Worm (Caenorhabditis elegans) whole organism, mixed stage, embryonic: ENCODE measurements around the gene C35D6.13.

ENCODE experiments used
- M03D4.4 ChIP-seq: sonication (generic microtip); optimal IDR thresholded peaks from 2 replicates; lab custom pipeline; 2017; ENCODE audit warnings: mild to moderate bottlenecking, missing genetic modification characterization, missing compliant biosample characterization
- bed-3 ChIP-seq: fragments of 200-800 bp; sonication (Bioruptor generic); optimal IDR thresholded peaks from 3 replicates; lab custom pipeline; 2018; ENCODE audit warnings: mild to moderate bottlenecking, missing genetic modification characterization, moderate library complexity, missing compliant biosample characterization
- blmp-1 ChIP-seq: fragments of 150-350 bp; optimal IDR thresholded peaks from 2 replicates; lab custom pipeline; 2014; ENCODE audit warnings: missing biosample characterization, missing genetic modification characterization
- ceh-39 ChIP-seq: fragments of 150-350 bp; optimal IDR thresholded peaks from 2 replicates; lab custom pipeline; 2014; ENCODE audit warnings: missing biosample characterization, missing genetic modification characterization
- ceh-43 ChIP-seq: fragments of 200-800 bp; sonication (Bioruptor generic); optimal IDR thresholded peaks from 2 replicates; lab custom pipeline; 2018; ENCODE audit warnings: mild to moderate bottlenecking, missing genetic modification characterization, moderate library complexity, missing compliant biosample characterization
- ceh-83 ChIP-seq: fragments of 200-800 bp; sonication (Bioruptor generic); optimal IDR thresholded peaks from 2 replicates; lab custom pipeline; 2018; ENCODE audit warnings: mild to moderate bottlenecking, missing genetic modification characterization, missing compliant biosample characterization
- ces-1 ChIP-seq: fragments of 150-350 bp; optimal IDR thresholded peaks from 2 replicates; lab custom pipeline; 2014; ENCODE audit warnings: missing biosample characterization, missing genetic modification reagents, missing genetic modification characterization
- cnd-1 ChIP-seq: fragments of 200-800 bp; sonication (Bioruptor generic); optimal IDR thresholded peaks from 2 replicates; lab custom pipeline; 2018; ENCODE audit warnings: mild to moderate bottlenecking, missing genetic modification characterization, missing compliant biosample characterization
- drap-1 ChIP-seq: fragments of 200-800 bp; sonication (Bioruptor generic); optimal IDR thresholded peaks from 3 replicates; lab custom pipeline; 2018; ENCODE audit warnings: mild to moderate bottlenecking, missing genetic modification characterization, missing compliant biosample characterization
- elt-1 ChIP-seq: sonication (generic microtip); optimal IDR thresholded peaks from 2 replicates; lab custom pipeline; 2017; ENCODE audit warnings: missing genetic modification characterization, mild to moderate bottlenecking, missing compliant biosample characterization, antibody characterized with exemption, moderate library complexity, borderline replicate concordance; ENCODE audit not compliant: insufficient read depth
- elt-3 ChIP-seq: fragments of 150-350 bp; optimal IDR thresholded peaks from 2 replicates; lab custom pipeline; 2014; ENCODE audit warnings: missing biosample characterization, missing genetic modification characterization
- flh-1 ChIP-seq: fragments of 200-800 bp; sonication (Bioruptor generic); optimal IDR thresholded peaks from 2 replicates; lab custom pipeline; 2018; ENCODE audit warnings: mild to moderate bottlenecking, missing genetic modification characterization, moderate library complexity, missing compliant biosample characterization
- ham-2 ChIP-seq: fragments of 200-800 bp; sonication (Bioruptor generic); optimal IDR thresholded peaks from 2 replicates; lab custom pipeline; 2018; ENCODE audit warnings: mild to moderate bottlenecking, missing genetic modification characterization, missing compliant biosample characterization
- hlh-1 ChIP-seq: fragments of 150-350 bp; optimal IDR thresholded peaks from 2 replicates; lab custom pipeline; 2014; ENCODE audit warnings: missing biosample characterization, missing genetic modification reagents, missing genetic modification characterization
- lin-13 ChIP-seq: fragments of 150-350 bp; optimal IDR thresholded peaks from 2 replicates; lab custom pipeline; 2014; ENCODE audit warnings: missing biosample characterization, missing genetic modification characterization
- lin-32 ChIP-seq: fragments of 200-800 bp; sonication (Bioruptor generic); optimal IDR thresholded peaks from 2 replicates; lab custom pipeline; 2018; ENCODE audit warnings: mild to moderate bottlenecking, missing genetic modification characterization, missing compliant biosample characterization
- lsy-2 ChIP-seq: fragments of 150-350 bp; optimal IDR thresholded peaks from 2 replicates; lab custom pipeline; 2014; ENCODE audit warnings: missing biosample characterization, missing genetic modification characterization
- mab-5 ChIP-seq: fragments of 150-350 bp; optimal IDR thresholded peaks from 2 replicates; lab custom pipeline; 2014; ENCODE audit warnings: missing biosample characterization, missing genetic modification characterization
- mep-1 ChIP-seq: fragments of 150-350 bp; optimal IDR thresholded peaks from 2 replicates; lab custom pipeline; 2017; ENCODE audit warnings: missing biosample characterization, missing genetic modification reagents, missing genetic modification characterization, inconsistent platforms
- nhr-12 ChIP-seq: fragments of 150-350 bp; optimal IDR thresholded peaks from 2 replicates; lab custom pipeline; 2014; ENCODE audit warnings: missing biosample characterization, missing genetic modification characterization
- nhr-2 ChIP-seq: fragments of 150-350 bp; optimal IDR thresholded peaks from 2 replicates; lab custom pipeline; 2014; ENCODE audit warnings: missing biosample characterization, missing genetic modification characterization
- nhr-76 ChIP-seq: sonication (generic microtip); optimal IDR thresholded peaks from 2 replicates; lab custom pipeline; 2017; ENCODE audit warnings: missing biosample characterization, missing genetic modification characterization
- pha-4 ChIP-seq: fragments of 150-350 bp; optimal IDR thresholded peaks from 2 replicates; lab custom pipeline; 2018; ENCODE audit warnings: missing biosample characterization, missing genetic modification reagents, missing genetic modification characterization
- snpc-4 ChIP-seq: fragments of 150-350 bp; optimal IDR thresholded peaks from 2 replicates; lab custom pipeline; 2014; ENCODE audit warnings: missing biosample characterization, missing genetic modification characterization
- sptf-1 ChIP-seq: sonication (generic microtip); optimal IDR thresholded peaks from 2 replicates; lab custom pipeline; 2017; ENCODE audit warnings: mild to moderate bottlenecking, missing genetic modification characterization, moderate library complexity, missing compliant biosample characterization
- tbx-8 ChIP-seq: fragments of 200-800 bp; sonication (Bioruptor generic); optimal IDR thresholded peaks from 2 replicates; lab custom pipeline; 2018; ENCODE audit warnings: mild to moderate bottlenecking, missing genetic modification characterization, moderate library complexity, missing compliant biosample characterization
- unc-39 ChIP-seq: fragments of 150-350 bp; optimal IDR thresholded peaks from 2 replicates; lab custom pipeline; 2014; ENCODE audit warnings: missing biosample characterization, missing genetic modification characterization
- unc-62 ChIP-seq: fragments of 150-350 bp; optimal IDR thresholded peaks from 2 replicates; lab custom pipeline; 2014; ENCODE audit warnings: missing biosample characterization, missing genetic modification reagents, missing genetic modification characterization
- zip-8 ChIP-seq: fragments of 150-350 bp; optimal IDR thresholded peaks from 2 replicates; lab custom pipeline; 2014; ENCODE audit warnings: missing biosample characterization, missing genetic modification characterization
- ztf-11 ChIP-seq: fragments of 150-350 bp; optimal IDR thresholded peaks from 2 replicates; lab custom pipeline; 2014; ENCODE audit warnings: missing biosample characterization, missing genetic modification characterization

Gene C35D6.13

DNA sequence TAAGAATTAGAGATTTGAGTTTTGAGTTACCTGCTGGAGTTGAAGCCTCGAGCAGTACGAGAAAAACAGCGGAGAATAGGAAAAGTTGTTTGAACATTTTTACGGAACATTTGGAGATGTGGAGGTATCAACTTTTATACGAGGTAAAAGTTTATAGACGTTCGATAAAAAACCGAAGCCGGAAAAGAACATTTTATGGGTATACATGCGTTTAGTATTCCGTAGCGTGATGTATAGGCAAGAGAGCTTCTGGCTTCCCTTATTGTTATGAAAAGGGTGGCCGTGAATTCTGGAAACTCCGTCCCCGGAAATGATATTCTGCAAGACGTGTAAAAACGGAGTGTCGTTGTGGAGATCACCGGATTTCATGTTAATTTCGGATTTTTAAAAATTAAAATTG is 16.4 kb upstream of the C35D6.13 start, which contains the start of gene K03D3.5:
K03D3.5 (minus strand) TSS at position 101 of the 400 bp plus-strand sequence.
- TF ChIP-seq ztf-11 (tag; lab: Kevin White, UChicago) (no peak), nhr-76 (tag; lab: Kevin White, UChicago) (no peak), zip-8 (tag; lab: Kevin White, UChicago) (no peak), nhr-12 (tag; lab: Kevin White, UChicago) (no peak), lsy-2 (tag; lab: Kevin White, UChicago) (no peak), mab-5 (tag; lab: Kevin White, UChicago) (no peak), unc-39 (tag; lab: Kevin White, UChicago) (no peak)

ce11 chrIV:16320866-16321265 is 16.0 kb upstream of the C35D6.13 start, which contains the start of gene srz-61:
TSS of gene srz-61 (plus strand) at chrIV:16321166.
- TF ChIP-seq elt-3 (tag; lab: Kevin White, UChicago) (no peak), lin-13 (tag; lab: Kevin White, UChicago) (no peak), lsy-2 (tag; lab: Kevin White, UChicago) (no peak), ham-2 (GFP tag; lab: Kevin White, UChicago) (no peak)

DNA sequence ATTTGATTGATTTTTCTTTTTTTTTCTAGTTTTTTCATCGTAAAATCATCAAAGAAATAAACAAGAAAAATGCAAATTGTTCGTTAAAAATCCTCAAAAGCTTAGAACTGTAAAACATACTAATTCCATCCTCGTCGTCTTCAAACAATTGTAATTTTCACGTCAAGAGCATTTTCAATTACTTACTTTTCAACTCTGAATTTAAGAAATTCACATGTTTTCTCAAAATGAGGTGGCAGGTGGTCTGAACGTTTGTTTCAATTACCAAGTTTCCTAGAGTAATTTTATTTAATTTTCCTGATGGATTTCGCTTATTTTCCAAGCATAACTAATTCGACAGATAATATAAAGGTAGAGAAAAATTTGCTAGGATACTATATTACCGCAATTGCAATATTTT is 13.4 kb upstream of the C35D6.13 start, which contains the start of gene srz-104:
srz-104 (plus strand) TSS at position 301 of the 400 bp plus-strand sequence.
- TF ChIP-seq sptf-1 (tag; lab: Kevin White, UChicago) (no peak), ceh-43 (GFP tag; lab: Kevin White, UChicago) (no peak), mep-1 (tag; lab: Kevin White, UChicago) (no peak), mab-5 (tag; lab: Kevin White, UChicago) (no peak), ceh-39 (tag; lab: Kevin White, UChicago) (no peak), ham-2 (GFP tag; lab: Kevin White, UChicago) (no peak), ceh-83 (GFP tag; lab: Kevin White, UChicago) (no peak), ces-1 (GFP tag; lab: Kevin White, UChicago) (no peak), snpc-4 (no peak), nhr-2 (tag; lab: Kevin White, UChicago) (no peak), lin-32 (GFP tag; lab: Kevin White, UChicago) (no peak), ztf-11 (tag; lab: Kevin White, UChicago) (no peak), nhr-76 (tag; lab: Kevin White, UChicago) (no peak), cnd-1 (tag; lab: Kevin White, UChicago) (no peak)

DNA sequence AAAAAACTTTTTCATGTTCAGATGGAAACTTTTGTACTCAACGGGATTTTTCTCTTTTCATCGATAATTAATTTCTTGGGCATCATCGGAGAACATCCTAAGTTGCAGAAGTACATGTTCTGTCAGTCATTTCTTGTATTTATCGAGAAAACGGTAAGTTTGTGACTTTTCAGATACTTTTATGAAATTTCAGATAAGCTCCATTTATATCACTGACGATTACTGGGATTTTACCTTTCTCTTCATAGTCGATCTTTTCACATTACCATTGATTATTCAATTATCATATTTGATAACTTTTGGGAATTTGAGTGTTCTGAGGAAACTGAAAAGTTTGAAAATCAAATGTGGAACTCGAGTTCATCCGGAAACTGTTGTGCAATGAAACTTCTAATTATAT is 12.2 kb upstream of the C35D6.13 start, which contains the start of gene srz-105:
srz-105 (plus strand) TSS at position 301 of the 400 bp plus-strand sequence.
- TF ChIP-seq pha-4 (tag; lab: Kevin White, UChicago) (no peak), ztf-11 (tag; lab: Kevin White, UChicago) (no peak), ceh-39 (tag; lab: Kevin White, UChicago) (no peak), hlh-1 (tag; lab: Kevin White, UChicago) (no peak), bed-3 (GFP tag; lab: Kevin White, UChicago) (no peak), ceh-43 (GFP tag; lab: Kevin White, UChicago) (no peak), mep-1 (tag; lab: Kevin White, UChicago) (no peak), lin-13 (tag; lab: Kevin White, UChicago) (no peak), drap-1 (GFP tag; lab: Kevin White, UChicago) (no peak), zip-8 (tag; lab: Kevin White, UChicago) (no peak), flh-1 (GFP tag; lab: Kevin White, UChicago) (no peak), tbx-8 (GFP tag; lab: Kevin White, UChicago) (no peak), blmp-1 (tag; lab: Kevin White, UChicago) (no peak), M03D4.4 (tag; lab: Kevin White, UChicago) (no peak)
- TF ChIP-seq, all 35 proteins: peak for 0

ce11 chrIV:16328519-16328918 is 8.3 kb upstream of the C35D6.13 start, which contains the start of gene K03D3.2:
TSS of gene K03D3.2 (minus strand) at chrIV:16328619.
- TF ChIP-seq elt-1 (tag; lab: Kevin White, UChicago) (no peak), M03D4.4 (tag; lab: Kevin White, UChicago) (no peak), nhr-2 (tag; lab: Kevin White, UChicago) (no peak), snpc-4 (no peak), unc-62 (GFP tag; lab: Kevin White, UChicago) (no peak), flh-1 (GFP tag; lab: Kevin White, UChicago) (no peak)
